Worm (Caenorhabditis elegans) whole organism, young adult: ENCODE measurements around the gene ZK105.6.

Experiments
- F22D6.2 ChIP-seq: sonication (generic microtip); optimal IDR thresholded peaks from 2 replicates; lab custom pipeline; 2016; ENCODE audit warnings: mild to moderate bottlenecking, missing genetic modification characterization, missing compliant biosample characterization
- F55B11.4 ChIP-seq: sonication (generic microtip); optimal IDR thresholded peaks from 2 replicates; lab custom pipeline; 2016; ENCODE audit warnings: missing compliant biosample characterization, missing genetic modification characterization, borderline replicate concordance; ENCODE audit not compliant: insufficient read depth
- F57A8.1 ChIP-seq: fragments of 200-800 bp; sonication (Bioruptor generic); optimal IDR thresholded peaks from 2 replicates; lab custom pipeline; 2018; ENCODE audit warnings: mild to moderate bottlenecking, missing genetic modification characterization, moderate library complexity, missing compliant biosample characterization
- dpff-1 ChIP-seq: sonication (generic microtip); optimal IDR thresholded peaks from 2 replicates; lab custom pipeline; 2017; ENCODE audit warnings: mild to moderate bottlenecking, missing genetic modification characterization, missing compliant biosample characterization
- hmg-1.2 ChIP-seq: fragments of 200-800 bp; sonication (Bioruptor generic); IDR thresholded peaks from 2 replicates; pipeline ENCODE4 v1.3.6; 2022; ENCODE audit warnings: missing genetic modification reagents, missing genetic modification characterization, missing compliant biosample characterization
- madf-6 ChIP-seq: fragments of 200-800 bp; sonication (Bioruptor generic); IDR thresholded peaks from 2 replicates; pipeline ENCODE4 v1.3.6; 2022; ENCODE audit warnings: missing genetic modification reagents, missing genetic modification characterization, missing compliant biosample characterization
- nhr-120 ChIP-seq: fragments of 200-800 bp; sonication (Bioruptor generic); IDR thresholded peaks from 2 replicates; pipeline ENCODE4 v1.3.6; 2022; ENCODE audit warnings: missing genetic modification characterization, missing compliant biosample characterization
- rec-8 ChIP-seq, 2 experiments: sonication (generic microtip); optimal IDR thresholded peaks; 2 replicates each; lab custom pipeline; 2016; ENCODE audit warnings: mild to moderate bottlenecking in 2 of 2, missing genetic modification characterization in 2 of 2, missing genetic modification reagents in 2 of 2, missing genotype in 2 of 2, missing biosample characterization in 1 of 2, missing compliant biosample characterization in 1 of 2, moderate library complexity in 1 of 2
- sea-2 ChIP-seq: fragments of 200-800 bp; sonication (Bioruptor generic); IDR thresholded peaks from 2 replicates; pipeline ENCODE4 v1.3.6; 2022; ENCODE audit warnings: missing genetic modification characterization, missing compliant biosample characterization
- snpc-1.3 ChIP-seq: sonication (generic microtip); optimal IDR thresholded peaks from 2 replicates; lab custom pipeline; 2017; ENCODE audit warnings: missing genetic modification characterization, mild to moderate bottlenecking, missing compliant biosample characterization, antibody characterized with exemption, moderate library complexity, missing genotype, missing genetic modification reagents; ENCODE audit not compliant: insufficient read depth
- snpc-3.4 ChIP-seq: sonication (generic microtip); optimal IDR thresholded peaks from 2 replicates; lab custom pipeline; 2017; ENCODE audit warnings: missing genetic modification characterization, mild to moderate bottlenecking, missing compliant biosample characterization, antibody characterized with exemption, moderate library complexity, missing genotype, missing genetic modification reagents

ZK105.6 gene

DNA sequence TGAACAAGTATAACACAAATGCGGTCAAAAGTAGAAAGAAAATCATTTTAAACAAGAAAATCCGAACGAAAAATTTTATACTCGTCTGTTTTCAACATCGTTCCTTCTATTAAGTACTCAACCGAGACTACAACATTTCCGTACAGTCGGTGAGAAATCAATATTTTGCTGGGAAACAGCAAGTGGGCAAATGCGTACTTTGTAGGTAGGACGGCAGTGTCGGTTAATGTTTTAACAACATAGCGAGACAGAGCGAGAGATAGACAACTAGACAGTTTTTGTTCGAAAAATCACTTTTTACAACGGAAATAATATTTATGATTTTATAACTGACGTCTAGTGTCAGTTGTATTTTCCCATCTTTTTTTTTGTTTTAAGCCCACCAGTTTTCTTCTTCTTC, 42.5 kb downstream of the ZK105.6 start, which contains the start of gene cyp-33A1 (continued):
- no peak for TF ChIP-seq snpc-3.4
- no peak for TF ChIP-seq dpff-1 (tag; lab: Kevin White, UChicago)

DNA sequence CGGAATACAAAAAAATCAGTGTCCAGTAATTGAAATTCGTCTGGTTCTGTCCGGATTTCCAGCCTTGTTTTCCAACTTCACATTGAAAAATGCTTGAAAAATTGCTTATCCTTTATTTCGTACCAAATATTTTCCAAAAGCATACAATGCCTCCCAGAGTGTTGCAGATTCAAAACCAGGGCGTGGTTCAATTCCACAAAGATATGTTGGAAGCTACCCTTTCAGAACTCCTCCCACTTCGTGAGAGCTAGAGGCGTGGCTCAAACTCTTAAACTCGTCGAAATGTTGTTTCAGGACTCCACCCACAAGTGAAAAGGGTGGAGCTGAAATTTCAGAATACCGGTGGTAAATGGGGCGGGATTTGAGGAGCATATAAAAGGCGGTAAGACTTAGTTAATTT, 48.0 kb downstream of the ZK105.6 start, which contains the start of gene C12D5.3:
C12D5.3 (plus strand) TSS at position 301 of the 400 bp plus-strand sequence.
- TF ChIP-seq madf-6 (no peak), nhr-120 (GFP tag; lab: Robert Waterston, UW) (no peak), hmg-1.2 (GFP tag; lab: Robert Waterston, UW) (no peak), rec-8 (tag; optimal IDR thresholded peaks at IDR 0.05; lab: Kevin White, UChicago) (no peak), snpc-1.3 (tag; lab: Kevin White, UChicago) (no peak), F57A8.1 (GFP tag; lab: Kevin White, UChicago) (no peak), F22D6.2 (no peak), F55B11.4 (tag; lab: Kevin White, UChicago) (no peak), sea-2 (no peak)
- TF ChIP-seq, all 124 proteins: peak for 0
